Worm (Caenorhabditis elegans): ENCODE measurements around the gene Y75B8A.7.

The Y75B8A.7 gene

DNA sequence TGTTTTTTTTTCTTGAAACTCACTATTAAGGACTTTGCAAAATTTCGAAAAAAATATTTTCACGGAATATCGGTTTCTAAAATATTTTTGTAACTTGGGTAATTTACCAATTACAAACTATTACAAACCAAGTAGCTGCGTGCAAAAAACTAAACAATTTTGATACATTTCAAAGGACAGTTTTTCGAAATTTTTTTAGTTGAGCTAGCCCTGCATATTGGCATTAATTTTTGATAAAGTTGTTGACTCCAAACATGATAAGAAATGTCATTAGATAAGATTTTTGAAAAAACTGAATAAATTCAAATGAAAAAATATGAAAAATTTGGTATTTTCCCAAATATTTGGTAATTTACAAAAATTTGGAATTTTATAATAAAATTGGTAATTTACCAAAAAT lies 35.5 kb downstream of the Y75B8A.7 start:
- TF ChIP-seq ceh-39 (tag; optimal IDR thresholded peaks at IDR 0.05) (no peak), unc-62 (GFP tag; optimal IDR thresholded peaks at IDR 0.05) (no peak), nhr-12 (tag; optimal IDR thresholded peaks at IDR 0.05) (no peak), zip-8 (tag; optimal IDR thresholded peaks at IDR 0.05) (no peak), ham-2 (GFP tag; optimal IDR thresholded peaks at IDR 0.05) (no peak), lin-13 (tag; optimal IDR thresholded peaks at IDR 0.05) (no peak), nhr-28 (tag; optimal IDR thresholded peaks at IDR 0.05) (no peak), hlh-1 (tag; optimal IDR thresholded peaks at IDR 0.05) (no peak), elt-3 (tag; optimal IDR thresholded peaks at IDR 0.05) (no peak), ceh-43 (GFP tag; optimal IDR thresholded peaks at IDR 0.05) (no peak), bed-3 (GFP tag; optimal IDR thresholded peaks at IDR 0.05) (no peak), M03D4.4 (tag; optimal IDR thresholded peaks at IDR 0.05) (no peak)

- TF ChIP-seq nhr-76 (tag; optimal IDR thresholded peaks at IDR 0.05) (no peak), nhr-12 (tag; optimal IDR thresholded peaks at IDR 0.05) (no peak), bed-3 (GFP tag; optimal IDR thresholded peaks at IDR 0.05) (no peak), unc-39 (tag; optimal IDR thresholded peaks at IDR 0.05) (no peak), sem-2 (GFP tag; optimal IDR thresholded peaks at IDR 0.05) (no peak), mls-2 (tag; optimal IDR thresholded peaks at IDR 0.05) (no peak), snpc-4 (tag; optimal IDR thresholded peaks at IDR 0.05) (no peak), mep-1 (tag; optimal IDR thresholded peaks at IDR 0.05) (no peak), nhr-237 (tag; optimal IDR thresholded peaks at IDR 0.05) (no peak), elt-1 (tag; optimal IDR thresholded peaks at IDR 0.05; ENCODE audit: borderline replicate concordance, insufficient read depth) (no peak), tbx-8 (GFP tag; optimal IDR thresholded peaks at IDR 0.05) (no peak), ham-2 (GFP tag; optimal IDR thresholded peaks at IDR 0.05) (no peak), ces-1 (GFP tag; optimal IDR thresholded peaks at IDR 0.05) (no peak)
These were observed 41.5 kb downstream of the Y75B8A.7 start, which contains the start of gene Y75B8A.44 for ce11 chrIII:12194190-12194589. TSS of gene Y75B8A.44 (plus strand) at chrIII:12194490.

DNA sequence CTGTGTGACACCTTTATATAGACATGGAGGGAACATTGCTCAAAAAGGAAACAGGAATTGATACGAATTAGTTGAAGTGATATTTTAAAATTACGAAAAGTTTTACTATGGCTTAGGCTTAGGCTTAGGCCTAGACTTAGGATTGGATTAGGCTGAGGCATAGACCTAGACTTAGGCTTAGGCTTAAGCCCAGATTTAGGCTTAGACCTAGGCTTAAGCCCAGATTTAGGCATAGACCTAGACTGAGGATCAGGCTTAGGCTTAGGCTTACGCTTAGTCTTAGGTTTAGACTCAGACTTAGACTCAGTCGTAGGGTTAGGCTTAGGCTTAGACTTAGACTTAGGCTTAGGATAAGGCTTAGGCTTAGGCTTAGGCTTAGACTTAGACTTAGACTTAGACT lies 43.3 kb downstream of the Y75B8A.7 start:
- no peak for TF ChIP-seq blmp-1 (tag; optimal IDR thresholded peaks at IDR 0.05)
- TF ChIP-seq zip-8 (tag; optimal IDR thresholded peaks at IDR 0.05) = no peak
- TF ChIP-seq cnd-1 (tag; optimal IDR thresholded peaks at IDR 0.05) = no peak
- no peak for TF ChIP-seq lsy-2 (tag; optimal IDR thresholded peaks at IDR 0.05)
- TF ChIP-seq sem-2 (GFP tag; optimal IDR thresholded peaks at IDR 0.05) = no peak
- TF ChIP-seq elt-1 (tag; optimal IDR thresholded peaks at IDR 0.05; ENCODE audit: borderline replicate concordance, insufficient read depth) = no peak
- TF ChIP-seq pha-4 (tag; optimal IDR thresholded peaks at IDR 0.05) = no peak

- TF ChIP-seq ceh-39 (tag; optimal IDR thresholded peaks at IDR 0.05) = no peak
- no peak for TF ChIP-seq elt-1 (tag; optimal IDR thresholded peaks at IDR 0.05; ENCODE audit: borderline replicate concordance, insufficient read depth)
- TF ChIP-seq elt-3 (tag; optimal IDR thresholded peaks at IDR 0.05) = no peak
- no peak for TF ChIP-seq sptf-1 (tag; optimal IDR thresholded peaks at IDR 0.05)
These were observed 45.4 kb downstream of the Y75B8A.7 start for ce11 chrIII:12198135-12198534.

DNA sequence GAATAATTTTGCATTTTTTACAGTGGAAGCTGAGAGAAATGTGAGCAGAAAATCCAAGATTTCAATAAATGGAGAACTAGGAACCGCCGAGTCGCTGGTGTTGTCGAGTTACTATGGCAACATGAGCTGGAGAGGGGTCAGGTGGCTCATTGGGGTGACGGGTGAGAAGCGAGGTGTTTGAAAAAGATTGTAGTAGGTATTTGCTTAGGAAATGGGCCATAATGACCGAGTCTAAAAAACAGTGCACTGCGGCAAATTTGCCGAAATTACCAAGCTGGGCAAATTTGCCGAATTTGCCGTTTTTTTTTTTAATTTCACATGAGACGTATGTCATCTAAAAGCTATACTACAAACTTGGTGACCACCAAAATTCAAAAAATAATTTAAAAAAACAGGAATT lies 49.7 kb downstream of the Y75B8A.7 start, which contains the start of gene osm-12:
Gene osm-12 (minus strand): TSS at position 101 of the 400 bp plus-strand sequence.
- TF ChIP-seq ceh-39 (tag; optimal IDR thresholded peaks at IDR 0.05) = no peak
- TF ChIP-seq ceh-43 (GFP tag; optimal IDR thresholded peaks at IDR 0.05) = no peak
- no peak for TF ChIP-seq unc-120 (tag; optimal IDR thresholded peaks at IDR 0.05; ENCODE audit: poor library complexity, severe bottlenecking)
- TF ChIP-seq zip-8 (tag; optimal IDR thresholded peaks at IDR 0.05) = no peak
- no peak for TF ChIP-seq pha-4 (tag; optimal IDR thresholded peaks at IDR 0.05)
- TF ChIP-seq nhr-28 (tag; optimal IDR thresholded peaks at IDR 0.05) = no peak
- no peak for TF ChIP-seq sptf-1 (tag; optimal IDR thresholded peaks at IDR 0.05)

ce11 chrIII:12205271-12205670 lies 52.6 kb downstream of the Y75B8A.7 start:
- no peak for TF ChIP-seq ztf-11 (tag; optimal IDR thresholded peaks at IDR 0.05)
- no peak for TF ChIP-seq flh-1 (GFP tag; optimal IDR thresholded peaks at IDR 0.05)
- no peak for TF ChIP-seq lin-13 (tag; optimal IDR thresholded peaks at IDR 0.05)
- no peak for TF ChIP-seq zip-8 (tag; optimal IDR thresholded peaks at IDR 0.05)
- no peak for TF ChIP-seq blmp-1 (tag; optimal IDR thresholded peaks at IDR 0.05)
- TF ChIP-seq snpc-4 (tag; optimal IDR thresholded peaks at IDR 0.05) = no peak
